Worm (Caenorhabditis elegans) whole organism, L4 larva: ENCODE results near the gene riok-3.

Experiments
- R02D3.7 ChIP-seq: fragments of 150-350 bp; sonication (generic microtip); optimal IDR thresholded peaks from 3 replicates; lab custom pipeline; 2014; ENCODE audit warnings: missing biosample characterization, missing genetic modification characterization
- aha-1 ChIP-seq: fragments of 150-350 bp; peaks from one replicate; lab custom pipeline; 2014; ENCODE audit warnings: missing biosample characterization, missing genetic modification characterization
- ceh-82 ChIP-seq: sonication (generic microtip); optimal IDR thresholded peaks from 2 replicates; lab custom pipeline; 2017; ENCODE audit warnings: missing biosample characterization, missing genetic modification characterization
- lim-7 ChIP-seq: fragments of 200-800 bp; sonication (Bioruptor generic); IDR thresholded peaks from 2 replicates; pipeline ENCODE4 v1.3.6; 2022; ENCODE audit warnings: missing genetic modification characterization, missing compliant biosample characterization
- pqm-1 ChIP-seq: sonication (generic microtip); optimal IDR thresholded peaks from 2 replicates; lab custom pipeline; 2017; ENCODE audit warnings: missing biosample characterization, missing genetic modification characterization
- unc-62 ChIP-seq, 3 experiments: fragments of 150-350 bp in 1 of 3; sonication (generic microtip); optimal IDR thresholded peaks in 2 of 3; peaks in 1 of 3; 1 replicate in 1 of 3; 2 replicates in 2 of 3; lab custom pipeline; 2014 to 2017; ENCODE audit warnings: missing biosample characterization in 3 of 3, missing genetic modification characterization in 3 of 3, missing genetic modification reagents in 3 of 3, missing genotype in 1 of 3
- zip-11 ChIP-seq: fragments of 200-800 bp; sonication (Bioruptor generic); IDR thresholded peaks from 2 replicates; pipeline ENCODE4 v1.3.6; 2022; ENCODE audit warnings: missing genetic modification characterization, missing compliant biosample characterization

DNA sequence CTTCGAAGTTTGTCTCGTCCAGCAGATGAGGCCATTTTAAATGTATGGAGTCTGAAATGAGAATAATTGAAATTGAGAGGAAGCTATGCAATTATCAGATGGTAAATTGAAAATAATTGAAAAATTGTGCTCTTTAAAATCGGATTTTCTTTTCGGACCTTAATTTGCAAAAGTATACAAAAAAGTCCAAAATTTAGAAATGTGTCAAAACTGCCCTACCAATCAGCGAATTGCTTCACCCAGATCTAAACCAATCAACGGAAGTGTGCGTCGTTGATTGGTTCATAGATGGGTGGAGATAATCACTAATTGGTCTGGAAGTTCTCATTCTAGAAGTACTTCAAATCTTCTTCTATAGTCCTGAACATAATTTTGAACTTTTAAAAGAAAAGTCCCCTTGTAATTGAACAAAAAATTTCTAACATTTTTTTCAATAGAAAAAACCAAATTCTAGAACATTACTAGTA is 15.2 kb downstream of the riok-3 start, which contains the start of gene R10E11.5:
- TF ChIP-seq zip-11 (GFP tag; lab: Robert Waterston, UW), result no peak
- no peak for TF ChIP-seq aha-1
- TF ChIP-seq ceh-82 (tag; lab: Kevin White, UChicago), result no peak
- no peak for TF ChIP-seq R02D3.7
- TF ChIP-seq pqm-1 (tag; lab: Kevin White, UChicago), result no peak
- no peak for TF ChIP-seq lim-7 (GFP tag; lab: Robert Waterston, UW)
- no peak for TF ChIP-seq unc-62 (GFP tag; optimal IDR thresholded peaks at IDR 0.05 in 1 of 2; lab: Kevin White, UChicago)
- no peak for TF ChIP-seq unc-62 (tag; optimal IDR thresholded peaks at IDR 0.05; lab: Kevin White, UChicago)
